Worm (Caenorhabditis elegans) whole organism, young adult: Measurements from ENCODE around the gene F53H2.1.

Source experiments
- B0019.2 ChIP-seq: fragments of 200-800 bp; sonication (Bioruptor generic); conservative IDR thresholded peaks from 2 replicates; pipeline ENCODE4 v1.3.6; 2022; ENCODE audit warnings: missing genetic modification reagents, missing genetic modification characterization, missing compliant biosample characterization
- B0035.1 ChIP-seq: sonication (generic microtip); optimal IDR thresholded peaks from 2 replicates; lab custom pipeline; 2016; ENCODE audit warnings: missing genetic modification characterization, mild to moderate bottlenecking, missing compliant biosample characterization, missing genotype, missing genetic modification reagents
- B0261.1 ChIP-seq: sonication (generic microtip); optimal IDR thresholded peaks from 2 replicates; lab custom pipeline; 2016; ENCODE audit warnings: mild to moderate bottlenecking, missing genetic modification characterization, moderate library complexity, missing compliant biosample characterization
- B0336.3 ChIP-seq: fragments of 200-800 bp; sonication (Bioruptor generic); IDR thresholded peaks from 2 replicates; pipeline ENCODE4 v1.3.6; 2022; ENCODE audit warnings: missing genetic modification characterization, missing compliant biosample characterization
- C06A6.2 ChIP-seq: fragments of 200-800 bp; sonication (Bioruptor generic); conservative IDR thresholded peaks from 2 replicates; pipeline ENCODE4 v1.3.6; 2022; ENCODE audit warnings: missing genetic modification characterization, missing compliant biosample characterization
- F10E7.11 ChIP-seq: sonication (generic microtip); optimal IDR thresholded peaks from 2 replicates; lab custom pipeline; 2017; ENCODE audit warnings: mild to moderate bottlenecking, missing genetic modification characterization, moderate library complexity, missing compliant biosample characterization
- F49E8.2 ChIP-seq: sonication (generic microtip); optimal IDR thresholded peaks from 3 replicates; lab custom pipeline; 2017; ENCODE audit warnings: missing genetic modification characterization, mild to moderate bottlenecking, missing compliant biosample characterization, antibody characterized with exemption, moderate library complexity; ENCODE audit not compliant: insufficient read depth
- T26A5.8 ChIP-seq: sonication (generic microtip); optimal IDR thresholded peaks from 2 replicates; lab custom pipeline; 2016; ENCODE audit warnings: missing genetic modification characterization, missing compliant biosample characterization
- Y53F4B.3 ChIP-seq: fragments of 200-800 bp; sonication (Bioruptor generic); IDR thresholded peaks from 2 replicates; pipeline ENCODE4 v1.3.6; 2022; ENCODE audit warnings: missing genetic modification reagents, missing genetic modification characterization, missing compliant biosample characterization
- Y67H2A.10 ChIP-seq: fragments of 200-800 bp; sonication (Bioruptor generic); conservative IDR thresholded peaks from 2 replicates; pipeline ENCODE4 v1.3.6; 2022; ENCODE audit warnings: missing genetic modification reagents, missing genetic modification characterization, missing compliant biosample characterization
- ZK185.1 ChIP-seq: sonication (generic microtip); optimal IDR thresholded peaks from 2 replicates; lab custom pipeline; 2016; ENCODE audit warnings: mild to moderate bottlenecking, missing genetic modification characterization, missing compliant biosample characterization; ENCODE audit not compliant: poor library complexity, severe bottlenecking
- akir-1 ChIP-seq: fragments of 200-800 bp; sonication (Bioruptor generic); optimal IDR thresholded peaks from 2 replicates; lab custom pipeline; 2018; ENCODE audit warnings: mild to moderate bottlenecking, missing genetic modification characterization, moderate library complexity, missing compliant biosample characterization
- ama-1 ChIP-seq, 3 experiments: fragments of 150-350 bp in 1 of 3; sonication (generic microtip) in 2 of 3; optimal IDR thresholded peaks; 2 replicates each; lab custom pipeline; 2014 to 2018; ENCODE audit warnings: missing biosample characterization in 2 of 3, missing genetic modification characterization in 2 of 3, missing genetic modification reagents in 2 of 3
- aptf-2 ChIP-seq: fragments of 200-800 bp; sonication (Bioruptor generic); conservative IDR thresholded peaks from 2 replicates; pipeline ENCODE4 v1.3.6; 2022; ENCODE audit warnings: missing genetic modification reagents, missing genetic modification characterization, missing compliant biosample characterization
- atf-7 ChIP-seq: sonication (generic microtip); optimal IDR thresholded peaks from 2 replicates; lab custom pipeline; 2017; ENCODE audit warnings: mild to moderate bottlenecking, missing genetic modification characterization, missing compliant biosample characterization
- bed-1 ChIP-seq: fragments of 200-800 bp; sonication (Bioruptor generic); IDR thresholded peaks from 2 replicates; pipeline ENCODE4 v1.3.6; 2022; ENCODE audit warnings: missing genetic modification reagents, missing genetic modification characterization, missing compliant biosample characterization
- cebp-1 ChIP-seq, 2 experiments: fragments of 200-800 bp in 1 of 2; sonication (Bioruptor generic) in 1 of 2; sonication (generic microtip) in 1 of 2; IDR thresholded peaks in 1 of 2; optimal IDR thresholded peaks in 1 of 2; 2 replicates each; pipeline versions ENCODE4 v1.3.6 to Lab custom; 2017 to 2022; ENCODE audit warnings: missing compliant biosample characterization in 2 of 2, missing genetic modification characterization in 2 of 2, mild to moderate bottlenecking in 1 of 2, missing genetic modification reagents in 1 of 2, moderate library complexity in 1 of 2
- chd-7 ChIP-seq: sonication (generic microtip); optimal IDR thresholded peaks from 2 replicates; lab custom pipeline; 2016; ENCODE audit warnings: mild to moderate bottlenecking, missing genetic modification characterization, moderate library complexity, missing compliant biosample characterization
- dox-1 ChIP-seq: fragments of 200-800 bp; sonication (Bioruptor generic); IDR thresholded peaks from 2 replicates; pipeline ENCODE4 v1.3.6; 2022; ENCODE audit warnings: missing genetic modification reagents, missing genetic modification characterization, missing compliant biosample characterization
- efl-1 ChIP-seq: fragments of 150-350 bp; optimal IDR thresholded peaks from 2 replicates; lab custom pipeline; 2014; ENCODE audit warnings: missing biosample characterization, missing genetic modification reagents, missing genetic modification characterization
- egl-18 ChIP-seq: fragments of 200-800 bp; sonication (Bioruptor generic); IDR thresholded peaks from 2 replicates; pipeline ENCODE4 v1.3.6; 2022; ENCODE audit warnings: missing genetic modification reagents, missing genetic modification characterization, missing compliant biosample characterization
- ekl-4 ChIP-seq: fragments of 200-800 bp; sonication (Bioruptor generic); IDR thresholded peaks from 2 replicates; pipeline ENCODE4 v1.3.6; 2022; ENCODE audit warnings: missing genetic modification reagents, missing genetic modification characterization, missing compliant biosample characterization
- ets-4 ChIP-seq: fragments of 200-800 bp; sonication (Bioruptor generic); optimal IDR thresholded peaks from 2 replicates; lab custom pipeline; 2018; ENCODE audit warnings: mild to moderate bottlenecking, missing genetic modification characterization, missing compliant biosample characterization
- hmg-1.2 ChIP-seq: fragments of 200-800 bp; sonication (Bioruptor generic); IDR thresholded peaks from 2 replicates; pipeline ENCODE4 v1.3.6; 2022; ENCODE audit warnings: missing genetic modification reagents, missing genetic modification characterization, missing compliant biosample characterization
- hmg-20 ChIP-seq: fragments of 200-800 bp; sonication (Bioruptor generic); IDR thresholded peaks from 2 replicates; pipeline ENCODE4 v1.3.6; 2022; ENCODE audit warnings: missing genetic modification reagents, missing genetic modification characterization, missing compliant biosample characterization
- hrde-1 ChIP-seq: sonication (generic microtip); optimal IDR thresholded peaks from 2 replicates; lab custom pipeline; 2016; ENCODE audit warnings: missing genetic modification characterization, mild to moderate bottlenecking, missing compliant biosample characterization, moderate library complexity, missing genotype, missing genetic modification reagents, borderline replicate concordance
- hsf-1 ChIP-seq: fragments of 200-800 bp; sonication (Bioruptor generic); IDR thresholded peaks from 2 replicates; pipeline ENCODE4 v1.3.6; 2022; ENCODE audit warnings: missing genetic modification reagents, missing genetic modification characterization, missing compliant biosample characterization
- let-526 ChIP-seq: fragments of 200-800 bp; sonication (Bioruptor generic); IDR thresholded peaks from 2 replicates; pipeline ENCODE4 v1.3.6; 2022; ENCODE audit warnings: missing genetic modification reagents, missing genetic modification characterization, missing compliant biosample characterization
- lin-35 ChIP-seq, 3 experiments: fragments of 150-350 bp in 2 of 3; sonication (generic microtip) in 1 of 3; optimal IDR thresholded peaks; 2 replicates each; lab custom pipeline; 2014 to 2018; ENCODE audit warnings: missing biosample characterization in 3 of 3, missing genetic modification characterization in 3 of 3, missing genetic modification reagents in 3 of 3
- lin-40 ChIP-seq: sonication (generic microtip); optimal IDR thresholded peaks from 2 replicates; lab custom pipeline; 2016; ENCODE audit warnings: missing genetic modification characterization, mild to moderate bottlenecking, missing compliant biosample characterization, missing genotype, missing genetic modification reagents
- lir-1 ChIP-seq: fragments of 200-800 bp; sonication (Bioruptor generic); conservative IDR thresholded peaks from 2 replicates; pipeline ENCODE4 v1.3.6; 2022; ENCODE audit warnings: missing genetic modification reagents, missing genetic modification characterization, missing compliant biosample characterization
- lsl-1 ChIP-seq: fragments of 200-800 bp; sonication (Bioruptor generic); optimal IDR thresholded peaks from 2 replicates; lab custom pipeline; 2018; ENCODE audit warnings: mild to moderate bottlenecking, missing genetic modification characterization, moderate library complexity, missing compliant biosample characterization
- madf-3 ChIP-seq: fragments of 200-800 bp; sonication (Bioruptor generic); IDR thresholded peaks from 2 replicates; pipeline ENCODE4 v1.3.6; 2022; ENCODE audit warnings: missing genetic modification reagents, missing genetic modification characterization, missing compliant biosample characterization
- mcd-1 ChIP-seq: fragments of 200-800 bp; sonication (Bioruptor generic); IDR thresholded peaks from 2 replicates; pipeline ENCODE4 v1.3.6; 2022; ENCODE audit warnings: missing genetic modification reagents, missing genetic modification characterization, missing compliant biosample characterization
- mes-4 ChIP-seq: sonication (generic microtip); optimal IDR thresholded peaks from 2 replicates; lab custom pipeline; 2016; ENCODE audit warnings: missing genotype, missing genetic modification characterization, missing compliant biosample characterization
- nhr-179 ChIP-seq: sonication (generic microtip); optimal IDR thresholded peaks from 2 replicates; lab custom pipeline; 2016; ENCODE audit warnings: mild to moderate bottlenecking, missing genetic modification characterization, missing compliant biosample characterization
- nhr-27 ChIP-seq: fragments of 200-800 bp; sonication (Bioruptor generic); optimal IDR thresholded peaks from 2 replicates; lab custom pipeline; 2018; ENCODE audit warnings: mild to moderate bottlenecking, missing genetic modification characterization, moderate library complexity, missing compliant biosample characterization
- nhr-90 ChIP-seq: sonication (generic microtip); optimal IDR thresholded peaks from 2 replicates; lab custom pipeline; 2016; ENCODE audit warnings: missing genotype, mild to moderate bottlenecking, missing genetic modification characterization, missing compliant biosample characterization
- pha-4 ChIP-seq: fragments of 150-350 bp; sonication (generic microtip); optimal IDR thresholded peaks from 2 replicates; lab custom pipeline; 2014; ENCODE audit warnings: missing biosample characterization, missing genetic modification reagents, missing genetic modification characterization
- rcor-1 ChIP-seq: fragments of 200-800 bp; sonication (Bioruptor generic); IDR thresholded peaks from 2 replicates; pipeline ENCODE4 v1.3.6; 2022; ENCODE audit warnings: missing genetic modification reagents, missing genetic modification characterization, missing compliant biosample characterization
- repo-1 ChIP-seq: sonication (generic microtip); optimal IDR thresholded peaks from 2 replicates; lab custom pipeline; 2017; ENCODE audit warnings: mild to moderate bottlenecking, missing genetic modification characterization, missing compliant biosample characterization
- rpc-1 ChIP-seq, 2 experiments: fragments of 150-350 bp in 1 of 2; sonication (generic microtip) in 1 of 2; optimal IDR thresholded peaks; 2 replicates each; lab custom pipeline; 2014 to 2018; ENCODE audit warnings: missing biosample characterization in 1 of 2, missing genetic modification characterization in 1 of 2, missing genetic modification reagents in 1 of 2, missing genotype in 1 of 2
- tbp1 ChIP-seq: fragments of 200-800 bp; sonication (Bioruptor generic); optimal IDR thresholded peaks from 2 replicates; lab custom pipeline; 2018; ENCODE audit warnings: mild to moderate bottlenecking, missing genetic modification characterization, missing compliant biosample characterization
- tlf-1 ChIP-seq: fragments of 200-800 bp; sonication (Bioruptor generic); optimal IDR thresholded peaks from 2 replicates; lab custom pipeline; 2018; ENCODE audit warnings: mild to moderate bottlenecking, missing genetic modification characterization, missing compliant biosample characterization
- xnd-1 ChIP-seq: sonication (generic microtip); optimal IDR thresholded peaks from 2 replicates; lab custom pipeline; 2016; ENCODE audit warnings: missing genotype, missing genetic modification reagents, missing genetic modification characterization, missing compliant biosample characterization
- zfh-2 ChIP-seq: fragments of 200-800 bp; sonication (Bioruptor generic); conservative IDR thresholded peaks from 2 replicates; pipeline ENCODE4 v1.3.6; 2022; ENCODE audit warnings: missing genetic modification reagents, missing genetic modification characterization, missing compliant biosample characterization
- ztf-18 ChIP-seq: sonication (generic microtip); optimal IDR thresholded peaks from 2 replicates; lab custom pipeline; 2016; ENCODE audit warnings: missing genotype, mild to moderate bottlenecking, missing genetic modification characterization, missing compliant biosample characterization
- ztf-3 ChIP-seq: fragments of 200-800 bp; sonication (Bioruptor generic); optimal IDR thresholded peaks from 2 replicates; lab custom pipeline; 2018; ENCODE audit warnings: mild to moderate bottlenecking, missing genetic modification characterization, missing compliant biosample characterization

F53H2.1 gene

DNA sequence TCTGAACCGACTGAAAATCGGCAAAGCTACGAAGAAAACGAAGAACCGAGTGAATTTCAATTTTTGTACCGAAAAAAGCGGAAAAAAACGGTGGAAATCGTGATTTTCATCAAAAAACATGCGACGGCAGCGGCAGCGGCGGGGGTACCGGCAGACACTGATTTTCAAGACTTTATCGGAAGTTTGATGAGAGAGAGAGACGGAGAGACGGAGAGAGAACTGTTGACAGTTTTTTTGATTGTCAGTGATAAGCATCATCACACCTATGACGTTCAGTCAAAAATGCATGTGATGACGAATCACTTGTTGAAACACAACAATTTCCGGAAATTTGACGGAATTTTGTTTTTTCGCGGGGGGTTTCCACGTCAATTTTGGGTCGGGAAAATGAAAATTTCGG is 25.9 kb downstream of the F53H2.1 start (continued):
- no peak for TF ChIP-seq lir-1 (GFP tag; lab: Robert Waterston, UW)
- no peak for TF ChIP-seq pha-4 (tag; lab: Kevin White, UChicago)
- TF ChIP-seq hmg-1.2 (GFP tag; lab: Robert Waterston, UW) = 0 out of 2 replicates have a peak, but pooled peaks have one; percentile 15
- TF ChIP-seq xnd-1 (tag; lab: Kevin White, UChicago) = no peak
- no peak for TF ChIP-seq tlf-1 (GFP tag; lab: Kevin White, UChicago)
- TF ChIP-seq lin-40 = peak; percentile 23
- no peak for TF ChIP-seq hsf-1 (GFP tag; lab: Robert Waterston, UW)
- TF ChIP-seq atf-7 (tag; lab: Kevin White, UChicago) = peak; percentile 76
- TF ChIP-seq Y53F4B.3 (GFP tag; lab: Robert Waterston, UW) = no peak
- peak; percentile 33 for TF ChIP-seq ets-4
- no peak for TF ChIP-seq nhr-179 (tag; lab: Kevin White, UChicago)
- TF ChIP-seq mes-4 (tag; lab: Kevin White, UChicago) = no peak
- no peak for TF ChIP-seq mcd-1
- no peak for TF ChIP-seq T26A5.8
- TF ChIP-seq ama-1 (optimal IDR thresholded peaks at IDR 0.05; lab: Kevin White, UChicago) = no peak
- no peak for TF ChIP-seq ama-1 (GFP tag; optimal IDR thresholded peaks at IDR 0.05; lab: Kevin White, UChicago)
- no peak for TF ChIP-seq B0261.1 (tag; lab: Kevin White, UChicago)
- no peak for TF ChIP-seq hrde-1 (tag; lab: Kevin White, UChicago)
- TF ChIP-seq lsl-1 (GFP tag; lab: Kevin White, UChicago) = no peak
- no peak for TF ChIP-seq ZK185.1 (tag; lab: Kevin White, UChicago)
- TF ChIP-seq zfh-2 (GFP tag; lab: Robert Waterston, UW) = no peak
- TF ChIP-seq dox-1 = no peak
- no peak for TF ChIP-seq repo-1 (tag; lab: Kevin White, UChicago)
- TF ChIP-seq F49E8.2 (tag; lab: Kevin White, UChicago) = no peak
- TF ChIP-seq aptf-2 = no peak
- TF ChIP-seq lin-35 (GFP tag; optimal IDR thresholded peaks at IDR 0.05; lab: Kevin White, UChicago) = no peak
- TF ChIP-seq chd-7 (tag; lab: Kevin White, UChicago) = peak; percentile 48
- TF ChIP-seq rpc-1 (optimal IDR thresholded peaks at IDR 0.05; lab: Kevin White, UChicago) = no peak
- TF ChIP-seq rpc-1 (tag; optimal IDR thresholded peaks at IDR 0.05; lab: Kevin White, UChicago) = no peak
- TF ChIP-seq cebp-1 (GFP tag; IDR thresholded peaks at IDR 0.05; lab: Robert Waterston, UW) = peak; percentile 7; the same call in 1 of the 2 replicates
- no peak for TF ChIP-seq cebp-1 (tag; optimal IDR thresholded peaks at IDR 0.05; lab: Kevin White, UChicago)
- no peak for TF ChIP-seq let-526 (GFP tag; lab: Robert Waterston, UW)
- TF ChIP-seq B0035.1 = no peak
- TF ChIP-seq ztf-3 (GFP tag; lab: Kevin White, UChicago) = no peak
- TF ChIP-seq bed-1 (GFP tag; lab: Robert Waterston, UW) = no peak
- TF ChIP-seq nhr-90 = peak; percentile 32
- no peak for TF ChIP-seq akir-1 (GFP tag; lab: Kevin White, UChicago)
- no peak for TF ChIP-seq F10E7.11
- TF ChIP-seq C06A6.2 (GFP tag; lab: Robert Waterston, UW) = no peak
- no peak for TF ChIP-seq ztf-18 (tag; lab: Kevin White, UChicago)
- no peak for TF ChIP-seq efl-1 (GFP tag; lab: Kevin White, UChicago)
- TF ChIP-seq ekl-4 = no peak
- no peak for TF ChIP-seq hmg-20 (GFP tag; lab: Robert Waterston, UW)
- peak; percentile 26 for TF ChIP-seq tbp1
- TF ChIP-seq nhr-27 (tag; lab: Kevin White, UChicago) = no peak
- TF ChIP-seq B0336.3 = no peak
- no peak for TF ChIP-seq Y67H2A.10 (GFP tag; lab: Robert Waterston, UW)
- TF ChIP-seq rcor-1 (GFP tag; lab: Robert Waterston, UW) = no peak
- TF ChIP-seq B0019.2 (GFP tag; lab: Robert Waterston, UW) = no peak
- no peak for TF ChIP-seq egl-18 (GFP tag; lab: Robert Waterston, UW)
- TF ChIP-seq madf-3 (GFP tag; lab: Robert Waterston, UW) = no peak
